Worm (Caenorhabditis elegans) whole organism, late embryonic: ENCODE measurements around the gene R11G1.11.

Source experiments
- C38D4.7 ChIP-seq: fragments of 200-800 bp; sonication (Bioruptor generic); optimal IDR thresholded peaks from 2 replicates; lab custom pipeline; 2018; ENCODE audit warnings: mild to moderate bottlenecking, missing genetic modification characterization, moderate library complexity, missing compliant biosample characterization
- ama-1 ChIP-seq: fragments of 150-350 bp; optimal IDR thresholded peaks from 2 replicates; lab custom pipeline; 2014
- mec-3 ChIP-seq: sonication (generic microtip); optimal IDR thresholded peaks from 2 replicates; lab custom pipeline; 2016; ENCODE audit warnings: borderline replicate concordance, missing genetic modification characterization, missing compliant biosample characterization
- odd-2 ChIP-seq: sonication (generic microtip); optimal IDR thresholded peaks from 2 replicates; lab custom pipeline; 2017; ENCODE audit warnings: antibody characterized with exemption, mild to moderate bottlenecking, missing genetic modification characterization, missing compliant biosample characterization

ce11 chrX:3696603-3697002, 41.9 kb downstream of the R11G1.11 start, which contains the start of gene C01C4.3:
- TF ChIP-seq C38D4.7 (GFP tag; lab: Kevin White, UChicago) (no peak), odd-2 (tag; lab: Kevin White, UChicago) (no peak), ama-1 (no peak), mec-3 (tag; lab: Kevin White, UChicago) (no peak)
